Fruit fly (Drosophila melanogaster) whole organism, pupa: ENCODE results near the gene CG8260.

Source experiments
- CG10348 ChIP-seq: fragments of 200-800 bp; sonication (Bioruptor generic); IDR thresholded peaks from 2 replicates; pipeline ENCODE4 v1.3.6; 2022; ENCODE audit warnings: missing biosample characterization, missing genetic modification characterization
- CG13204 ChIP-seq: fragments of 200-800 bp; sonication (Bioruptor generic); optimal IDR thresholded peaks from 2 replicates; lab custom pipeline; 2018; ENCODE audit warnings: missing biosample characterization, mild to moderate bottlenecking, missing genetic modification characterization, moderate library complexity
- CG14655 ChIP-seq: fragments of 200-800 bp; sonication (Bioruptor generic); optimal IDR thresholded peaks from 3 replicates; lab custom pipeline; 2017; ENCODE audit warnings: mild to moderate bottlenecking, missing biosample characterization, missing genetic modification reagents, missing genetic modification characterization
- CG15710 ChIP-seq: fragments of 200-800 bp; sonication (Bioruptor generic); optimal IDR thresholded peaks from 2 replicates; lab custom pipeline; 2018; ENCODE audit warnings: missing biosample characterization, mild to moderate bottlenecking, missing genetic modification characterization, moderate library complexity
- CG17806 ChIP-seq: fragments of 200-800 bp; sonication (Bioruptor generic); optimal IDR thresholded peaks from 2 replicates; lab custom pipeline; 2018; ENCODE audit warnings: missing biosample characterization, mild to moderate bottlenecking, missing genetic modification characterization, moderate library complexity
- CG4496 ChIP-seq: fragments of 200-800 bp; sonication (Bioruptor generic); IDR thresholded peaks from 3 replicates; pipeline ENCODE4 v1.3.6; 2022; ENCODE audit warnings: missing biosample characterization, missing genetic modification characterization
- CG8159 ChIP-seq: fragments of 200-800 bp; sonication (Bioruptor generic); optimal IDR thresholded peaks from 3 replicates; lab custom pipeline; 2018; ENCODE audit warnings: missing biosample characterization, mild to moderate bottlenecking, missing genetic modification characterization, moderate library complexity
- CG8301 ChIP-seq: fragments of 200-800 bp; sonication (Bioruptor generic); optimal IDR thresholded peaks from 2 replicates; lab custom pipeline; 2018; ENCODE audit warnings: missing biosample characterization, mild to moderate bottlenecking, missing genetic modification characterization
- D1 ChIP-seq: fragments of 200-800 bp; sonication (Bioruptor generic); optimal IDR thresholded peaks from 2 replicates; lab custom pipeline; 2018; ENCODE audit warnings: missing biosample characterization, mild to moderate bottlenecking, missing genetic modification characterization, moderate library complexity
- EcR ChIP-seq: fragments of 200-800 bp; sonication (Bioruptor generic); optimal IDR thresholded peaks from 3 replicates; lab custom pipeline; 2019; ENCODE audit warnings: missing biosample characterization, missing genetic modification characterization, mild to moderate bottlenecking, moderate library complexity, missing genetic modification reagents
- Pif1A ChIP-seq: fragments of 200-800 bp; sonication (Bioruptor generic); optimal IDR thresholded peaks from 3 replicates; lab custom pipeline; 2016; ENCODE audit warnings: missing biosample characterization, missing genetic modification characterization
- Snoo ChIP-seq: fragments of 200-800 bp; sonication (Bioruptor generic); optimal IDR thresholded peaks from 3 replicates; lab custom pipeline; 2017; ENCODE audit warnings: missing biosample characterization, mild to moderate bottlenecking, missing genetic modification characterization, inconsistent platforms
- gl ChIP-seq: fragments of 200-800 bp; sonication (Bioruptor generic); optimal IDR thresholded peaks from 2 replicates; lab custom pipeline; 2018; ENCODE audit warnings: missing biosample characterization, mild to moderate bottlenecking, missing genetic modification characterization

DNA sequence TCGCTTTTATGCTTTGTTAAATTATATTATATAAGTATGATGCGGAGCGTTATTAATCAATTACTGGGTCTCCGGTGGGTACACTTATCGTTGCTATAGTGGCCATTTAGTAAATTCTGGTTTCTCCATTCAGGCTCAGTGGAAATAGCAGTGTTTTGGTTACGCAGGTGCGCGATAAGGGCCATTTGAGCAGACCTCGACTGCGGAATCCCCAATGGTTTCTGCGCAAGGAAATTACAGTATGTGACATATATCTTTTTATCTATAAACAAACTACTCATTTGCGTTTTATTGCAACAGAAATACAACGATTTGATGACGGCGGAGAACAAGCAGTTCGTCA lies 5.2 kb downstream of the CG8260 start:
- TF ChIP-seq CG17806 (tag; lab: Kevin White, UChicago) (no peak), CG4496 (GFP tag; lab: Robert Waterston, UW) (no peak), CG8159 (tag; lab: Kevin White, UChicago) (no peak), CG10348 (GFP tag; lab: Robert Waterston, UW) (no peak), CG14655 (no peak), CG15710 (tag; lab: Kevin White, UChicago) (no peak), CG8301 (tag; lab: Kevin White, UChicago) (no peak), D1 (tag; lab: Kevin White, UChicago) (no peak), Snoo (tag; lab: Kevin White, UChicago) (no peak), EcR (GFP tag; lab: Kevin White, UChicago) (no peak), CG13204 (GFP tag; lab: Kevin White, UChicago) (no peak), Pif1A (GFP tag; lab: Kevin White, UChicago) (no peak), gl (tag; lab: Kevin White, UChicago) (no peak)
